Worm (Caenorhabditis elegans) whole organism, young adult: ENCODE data around the gene dmsr-9.

Source experiments
- B0336.3 ChIP-seq: fragments of 200-800 bp; sonication (Bioruptor generic); IDR thresholded peaks from 2 replicates; pipeline ENCODE4 v1.3.6; 2022; ENCODE audit warnings: missing genetic modification characterization, missing compliant biosample characterization
- C06A6.2 ChIP-seq: fragments of 200-800 bp; sonication (Bioruptor generic); conservative IDR thresholded peaks from 2 replicates; pipeline ENCODE4 v1.3.6; 2022; ENCODE audit warnings: missing genetic modification characterization, missing compliant biosample characterization
- C17E4.6 ChIP-seq: fragments of 200-800 bp; sonication (Bioruptor generic); IDR thresholded peaks from 2 replicates; pipeline ENCODE4 v1.3.6; 2022; ENCODE audit warnings: missing genetic modification reagents, missing genetic modification characterization, missing compliant biosample characterization
- F10E7.11 ChIP-seq: sonication (generic microtip); optimal IDR thresholded peaks from 2 replicates; lab custom pipeline; 2017; ENCODE audit warnings: mild to moderate bottlenecking, missing genetic modification characterization, moderate library complexity, missing compliant biosample characterization
- F22D6.2 ChIP-seq: sonication (generic microtip); optimal IDR thresholded peaks from 2 replicates; lab custom pipeline; 2016; ENCODE audit warnings: mild to moderate bottlenecking, missing genetic modification characterization, missing compliant biosample characterization
- F57A8.1 ChIP-seq: fragments of 200-800 bp; sonication (Bioruptor generic); optimal IDR thresholded peaks from 2 replicates; lab custom pipeline; 2018; ENCODE audit warnings: mild to moderate bottlenecking, missing genetic modification characterization, moderate library complexity, missing compliant biosample characterization
- K11D2.4 ChIP-seq: fragments of 200-800 bp; sonication (Bioruptor generic); IDR thresholded peaks from 2 replicates; pipeline ENCODE4 v1.3.6; 2022; ENCODE audit warnings: missing genetic modification reagents, missing genetic modification characterization, missing compliant biosample characterization
- T26A5.8 ChIP-seq: sonication (generic microtip); optimal IDR thresholded peaks from 2 replicates; lab custom pipeline; 2016; ENCODE audit warnings: missing genetic modification characterization, missing compliant biosample characterization
- atf-7 ChIP-seq: sonication (generic microtip); optimal IDR thresholded peaks from 2 replicates; lab custom pipeline; 2017; ENCODE audit warnings: mild to moderate bottlenecking, missing genetic modification characterization, missing compliant biosample characterization
- cebp-1 ChIP-seq, 2 experiments: fragments of 200-800 bp in 1 of 2; sonication (Bioruptor generic) in 1 of 2; sonication (generic microtip) in 1 of 2; IDR thresholded peaks in 1 of 2; optimal IDR thresholded peaks in 1 of 2; 2 replicates each; pipeline versions ENCODE4 v1.3.6 to Lab custom; 2017 to 2022; ENCODE audit warnings: missing compliant biosample characterization in 2 of 2, missing genetic modification characterization in 2 of 2, mild to moderate bottlenecking in 1 of 2, missing genetic modification reagents in 1 of 2, moderate library complexity in 1 of 2
- ceh-27 ChIP-seq: fragments of 200-800 bp; sonication (Bioruptor generic); optimal IDR thresholded peaks from 2 replicates; lab custom pipeline; 2018; ENCODE audit warnings: mild to moderate bottlenecking, missing genetic modification characterization, moderate library complexity, missing compliant biosample characterization
- ceh-40 ChIP-seq: fragments of 200-800 bp; sonication (Bioruptor generic); IDR thresholded peaks from 2 replicates; pipeline ENCODE4 v1.3.6; 2022; ENCODE audit warnings: missing genetic modification characterization, missing compliant biosample characterization
- ceh-91 ChIP-seq: fragments of 200-800 bp; sonication (Bioruptor generic); IDR thresholded peaks from 2 replicates; pipeline ENCODE4 v1.3.6; 2022; ENCODE audit warnings: missing genetic modification reagents, missing genetic modification characterization, missing compliant biosample characterization
- chd-7 ChIP-seq: sonication (generic microtip); optimal IDR thresholded peaks from 2 replicates; lab custom pipeline; 2016; ENCODE audit warnings: mild to moderate bottlenecking, missing genetic modification characterization, moderate library complexity, missing compliant biosample characterization
- dpff-1 ChIP-seq: sonication (generic microtip); optimal IDR thresholded peaks from 2 replicates; lab custom pipeline; 2017; ENCODE audit warnings: mild to moderate bottlenecking, missing genetic modification characterization, missing compliant biosample characterization
- dpl-1 ChIP-seq: fragments of 150-350 bp; optimal IDR thresholded peaks from 2 replicates; lab custom pipeline; 2014; ENCODE audit warnings: missing biosample characterization, missing genetic modification reagents, missing genetic modification characterization
- egrh-3 ChIP-seq: fragments of 200-800 bp; sonication (Bioruptor generic); IDR thresholded peaks from 2 replicates; pipeline ENCODE4 v1.3.6; 2022; ENCODE audit warnings: missing genetic modification reagents, missing genetic modification characterization, missing compliant biosample characterization
- ets-4 ChIP-seq: fragments of 200-800 bp; sonication (Bioruptor generic); optimal IDR thresholded peaks from 2 replicates; lab custom pipeline; 2018; ENCODE audit warnings: mild to moderate bottlenecking, missing genetic modification characterization, missing compliant biosample characterization
- gei-17 ChIP-seq: fragments of 200-800 bp; sonication (Bioruptor generic); optimal IDR thresholded peaks from 2 replicates; lab custom pipeline; 2018; ENCODE audit warnings: mild to moderate bottlenecking, missing genetic modification characterization, missing compliant biosample characterization
- hlh-26 ChIP-seq: fragments of 200-800 bp; sonication (Bioruptor generic); conservative IDR thresholded peaks from 2 replicates; pipeline ENCODE4 v1.3.6; 2022; ENCODE audit warnings: missing genetic modification reagents, missing genetic modification characterization, missing compliant biosample characterization
- hsf-1 ChIP-seq: fragments of 200-800 bp; sonication (Bioruptor generic); IDR thresholded peaks from 2 replicates; pipeline ENCODE4 v1.3.6; 2022; ENCODE audit warnings: missing genetic modification reagents, missing genetic modification characterization, missing compliant biosample characterization
- let-607 ChIP-seq, 2 experiments: fragments of 200-800 bp in 1 of 2; sonication (Bioruptor generic) in 1 of 2; sonication (generic microtip) in 1 of 2; optimal IDR thresholded peaks; 2 replicates each; lab custom pipeline; 2016 to 2018; ENCODE audit warnings: mild to moderate bottlenecking in 2 of 2, missing compliant biosample characterization in 2 of 2, missing genetic modification characterization in 2 of 2, moderate library complexity in 2 of 2, missing genotype in 1 of 2
- lin-35 ChIP-seq, 3 experiments: fragments of 150-350 bp in 2 of 3; sonication (generic microtip) in 1 of 3; optimal IDR thresholded peaks; 2 replicates each; lab custom pipeline; 2014 to 2018; ENCODE audit warnings: missing biosample characterization in 3 of 3, missing genetic modification characterization in 3 of 3, missing genetic modification reagents in 3 of 3
- lsl-1 ChIP-seq: fragments of 200-800 bp; sonication (Bioruptor generic); optimal IDR thresholded peaks from 2 replicates; lab custom pipeline; 2018; ENCODE audit warnings: mild to moderate bottlenecking, missing genetic modification characterization, moderate library complexity, missing compliant biosample characterization
- madf-3 ChIP-seq: fragments of 200-800 bp; sonication (Bioruptor generic); IDR thresholded peaks from 2 replicates; pipeline ENCODE4 v1.3.6; 2022; ENCODE audit warnings: missing genetic modification reagents, missing genetic modification characterization, missing compliant biosample characterization
- madf-6 ChIP-seq: fragments of 200-800 bp; sonication (Bioruptor generic); IDR thresholded peaks from 2 replicates; pipeline ENCODE4 v1.3.6; 2022; ENCODE audit warnings: missing genetic modification reagents, missing genetic modification characterization, missing compliant biosample characterization
- nfya-1 ChIP-seq: sonication (generic microtip); optimal IDR thresholded peaks from 2 replicates; lab custom pipeline; 2017; ENCODE audit warnings: antibody characterized with exemption, missing compliant biosample characterization, missing genetic modification characterization, borderline replicate concordance; ENCODE audit not compliant: insufficient read depth
- nhr-179 ChIP-seq: sonication (generic microtip); optimal IDR thresholded peaks from 2 replicates; lab custom pipeline; 2016; ENCODE audit warnings: mild to moderate bottlenecking, missing genetic modification characterization, missing compliant biosample characterization
- nhr-80 ChIP-seq: sonication (generic microtip); optimal IDR thresholded peaks from 2 replicates; lab custom pipeline; 2016; ENCODE audit warnings: missing genetic modification characterization, missing compliant biosample characterization
- repo-1 ChIP-seq: sonication (generic microtip); optimal IDR thresholded peaks from 2 replicates; lab custom pipeline; 2017; ENCODE audit warnings: mild to moderate bottlenecking, missing genetic modification characterization, missing compliant biosample characterization
- sea-2 ChIP-seq: fragments of 200-800 bp; sonication (Bioruptor generic); IDR thresholded peaks from 2 replicates; pipeline ENCODE4 v1.3.6; 2022; ENCODE audit warnings: missing genetic modification characterization, missing compliant biosample characterization
- snpc-1.3 ChIP-seq: sonication (generic microtip); optimal IDR thresholded peaks from 2 replicates; lab custom pipeline; 2017; ENCODE audit warnings: missing genetic modification characterization, mild to moderate bottlenecking, missing compliant biosample characterization, antibody characterized with exemption, moderate library complexity, missing genotype, missing genetic modification reagents; ENCODE audit not compliant: insufficient read depth
- sptf-2 ChIP-seq: fragments of 200-800 bp; sonication (Bioruptor generic); optimal IDR thresholded peaks from 2 replicates; lab custom pipeline; 2018; ENCODE audit warnings: mild to moderate bottlenecking, missing genetic modification characterization, missing compliant biosample characterization
- tbx-9 ChIP-seq: sonication (generic microtip); optimal IDR thresholded peaks from 2 replicates; lab custom pipeline; 2016; ENCODE audit warnings: borderline replicate concordance, missing genetic modification characterization, inconsistent platforms, missing compliant biosample characterization
- unc-130 ChIP-seq: sonication (generic microtip); optimal IDR thresholded peaks from 2 replicates; lab custom pipeline; 2016; ENCODE audit warnings: missing genetic modification reagents, missing genetic modification characterization, missing compliant biosample characterization
- unc-62 ChIP-seq: fragments of 150-350 bp; optimal IDR thresholded peaks from 2 replicates; lab custom pipeline; 2014; ENCODE audit warnings: missing biosample characterization, missing genetic modification reagents, missing genetic modification characterization
- zim-3 ChIP-seq: sonication (generic microtip); optimal IDR thresholded peaks from 2 replicates; lab custom pipeline; 2017; ENCODE audit warnings: mild to moderate bottlenecking, missing genetic modification characterization, moderate library complexity, missing compliant biosample characterization

Gene dmsr-9

DNA sequence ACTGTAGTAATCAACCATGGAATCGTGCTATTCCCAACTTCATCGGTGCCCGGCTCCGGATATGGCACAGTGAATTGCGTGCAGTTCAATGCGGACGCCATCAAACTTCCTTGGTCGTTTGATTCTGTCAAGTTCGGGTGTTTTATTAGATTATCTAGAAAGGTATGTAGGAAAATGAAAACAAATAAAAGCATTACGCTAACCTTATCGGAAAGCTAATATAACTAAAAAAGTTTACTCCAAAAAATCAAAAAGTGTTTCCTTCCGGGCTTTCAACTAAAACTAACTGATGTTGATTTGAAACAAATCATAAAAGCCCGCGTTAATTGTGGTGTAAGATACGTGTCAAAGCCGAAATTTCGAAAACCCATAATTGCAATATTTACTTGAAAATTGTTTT lies 20.3 kb upstream of the dmsr-9 start, which contains the start of gene dmsr-13:
dmsr-13 (minus strand) TSS at position 101 of the 400 bp plus-strand sequence.
- TF ChIP-seq snpc-1.3 (tag; lab: Kevin White, UChicago): no peak
- TF ChIP-seq sptf-2 (GFP tag; lab: Kevin White, UChicago): no peak
- no peak for TF ChIP-seq atf-7 (tag; lab: Kevin White, UChicago)
- no peak for TF ChIP-seq ceh-27 (GFP tag; lab: Kevin White, UChicago)
- no peak for TF ChIP-seq dpff-1
- TF ChIP-seq C17E4.6 (GFP tag; lab: Robert Waterston, UW): no peak
- TF ChIP-seq let-607 (tag; optimal IDR thresholded peaks at IDR 0.05; lab: Kevin White, UChicago): no peak
- no peak for TF ChIP-seq T26A5.8
- TF ChIP-seq madf-6 (GFP tag; lab: Robert Waterston, UW): no peak
- TF ChIP-seq dpl-1 (GFP tag; lab: Kevin White, UChicago): no peak

DNA sequence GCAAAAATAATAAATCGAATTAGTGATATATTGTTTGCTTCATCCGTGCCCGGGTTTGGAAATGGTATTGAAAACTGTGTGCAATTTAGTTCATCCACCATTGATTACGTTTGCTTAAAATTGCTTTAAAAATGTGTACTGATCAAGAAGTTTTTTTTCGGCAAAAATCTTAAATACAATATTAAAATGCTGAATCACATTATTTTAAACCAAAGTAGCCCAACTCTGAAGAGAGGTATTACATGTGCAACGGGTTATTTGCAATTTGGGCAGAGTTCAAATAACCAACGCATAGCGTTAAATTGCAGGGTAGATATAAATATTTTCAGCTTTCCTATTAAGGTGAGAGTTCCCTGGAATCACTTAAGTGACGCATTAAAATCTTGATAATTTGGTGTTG lies 17.7 kb upstream of the dmsr-9 start, which contains the start of gene dmsr-14:
dmsr-14 (minus strand) TSS at position 101 of the 400 bp plus-strand sequence.
- no peak for TF ChIP-seq hsf-1 (GFP tag; lab: Robert Waterston, UW)
- TF ChIP-seq K11D2.4: no peak
- TF ChIP-seq hlh-26 (GFP tag; lab: Robert Waterston, UW): no peak
- TF ChIP-seq nfya-1 (tag; lab: Kevin White, UChicago): no peak
- no peak for TF ChIP-seq B0336.3 (GFP tag; lab: Robert Waterston, UW)
- TF ChIP-seq unc-130 (GFP tag; lab: Kevin White, UChicago): no peak
- no peak for TF ChIP-seq dpl-1 (GFP tag; lab: Kevin White, UChicago)
- no peak for TF ChIP-seq snpc-1.3 (tag; lab: Kevin White, UChicago)
- no peak for TF ChIP-seq zim-3
- no peak for TF ChIP-seq madf-3 (GFP tag; lab: Robert Waterston, UW)
- TF ChIP-seq gei-17 (GFP tag; lab: Kevin White, UChicago): no peak
- TF ChIP-seq lin-35 (GFP tag; optimal IDR thresholded peaks at IDR 0.05; lab: Kevin White, UChicago): no peak
- TF ChIP-seq sea-2 (GFP tag; lab: Robert Waterston, UW): no peak
- TF ChIP-seq unc-62 (GFP tag; lab: Kevin White, UChicago): no peak

- TF ChIP-seq F10E7.11 (no peak), lsl-1 (no peak), let-607 (tag; optimal IDR thresholded peaks at IDR 0.05; lab: Kevin White, UChicago) (no peak), ceh-91 (GFP tag; lab: Robert Waterston, UW) (no peak), chd-7 (tag; lab: Kevin White, UChicago) (no peak), F22D6.2 (tag; lab: Kevin White, UChicago) (no peak), madf-6 (GFP tag; lab: Robert Waterston, UW) (no peak), tbx-9 (no peak), F57A8.1 (no peak), egrh-3 (GFP tag; lab: Robert Waterston, UW) (no peak), repo-1 (tag; lab: Kevin White, UChicago) (no peak), C06A6.2 (GFP tag; lab: Robert Waterston, UW) (no peak)
Measured at ce11 chrV:6813862-6814261, 14.4 kb upstream of the dmsr-9 start.

ce11 chrV:6811863-6812262 lies 12.4 kb upstream of the dmsr-9 start:
- TF ChIP-seq nhr-80 (peak; percentile 91), ets-4 (GFP tag; lab: Kevin White, UChicago) (peak; percentile 81), nhr-179 (tag; lab: Kevin White, UChicago) (no peak), ceh-40 (GFP tag; lab: Robert Waterston, UW) (0 out of 2 replicates have a peak, but pooled peaks have one; percentile 10), cebp-1 (GFP tag; IDR thresholded peaks at IDR 0.05; lab: Robert Waterston, UW) (0 out of 2 replicates have a peak, but pooled peaks have one; percentile 34), cebp-1 (tag; optimal IDR thresholded peaks at IDR 0.05; lab: Kevin White, UChicago) (no peak)
